Fruit fly (Drosophila melanogaster): ENCODE results near the gene PolZ2.
A peak's percentile ranks its signal among the peaks of the same experiment; 100 is the strongest.

PolZ2 gene

DNA sequence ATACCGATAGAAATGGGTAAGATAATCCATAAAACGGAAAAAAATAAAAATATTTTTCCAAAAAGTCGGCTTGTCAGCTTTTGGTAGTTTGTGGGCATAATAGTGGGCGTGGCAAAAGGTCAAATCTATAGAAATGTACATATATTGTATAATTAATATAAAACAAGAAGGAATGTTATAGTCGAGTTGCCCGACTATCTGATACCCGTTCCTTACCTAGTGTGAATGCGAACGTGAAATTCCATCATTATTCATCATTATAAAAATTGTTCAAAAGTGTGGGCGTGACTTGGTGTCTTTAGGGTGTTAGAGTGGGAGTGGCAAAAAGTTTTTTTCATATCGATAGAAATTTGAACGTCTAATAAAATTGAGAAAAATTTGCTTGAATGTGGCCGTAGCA is 37.1 kb upstream of the PolZ2 start (continued):
- TF ChIP-seq Sin3A (optimal IDR thresholded peaks at IDR 0.05) (no peak), ash1 (GFP tag; optimal IDR thresholded peaks at IDR 0.05) (no peak), Dbx (GFP tag; IDR thresholded peaks at IDR 0.05) (no peak), corto (GFP tag; optimal IDR thresholded peaks at IDR 0.05) (no peak), CG9609 (GFP tag; optimal IDR thresholded peaks at IDR 0.05) (no peak), pfk (GFP tag; optimal IDR thresholded peaks at IDR 0.05) (no peak), BEAF-32 (GFP tag; optimal IDR thresholded peaks at IDR 0.05) (no peak), ara (GFP tag; IDR thresholded peaks at IDR 0.05) (no peak), CG9797 (GFP tag; optimal IDR thresholded peaks at IDR 0.05) (no peak), sqz (GFP tag; optimal IDR thresholded peaks at IDR 0.05) (no peak), nerfin-2 (GFP tag; IDR thresholded peaks at IDR 0.05; ENCODE audit: partially characterized antibody) (peak; percentile 61), Mes4 (GFP tag; optimal IDR thresholded peaks at IDR 0.05) (no peak), gce (GFP tag; IDR thresholded peaks at IDR 0.05) (no peak), CG17612 (GFP tag; IDR thresholded peaks at IDR 0.05) (no peak), yki (optimal IDR thresholded peaks at IDR 0.05) (no peak), CG7786 (GFP tag; optimal IDR thresholded peaks at IDR 0.05) (no peak), Hand (GFP tag; optimal IDR thresholded peaks at IDR 0.05) (no peak), Ada2b (GFP tag; IDR thresholded peaks at IDR 0.05) (no peak), dimm (GFP tag; IDR thresholded peaks at IDR 0.05) (no peak), unpg (GFP tag; optimal IDR thresholded peaks at IDR 0.05) (no peak), ac (GFP tag; optimal IDR thresholded peaks at IDR 0.05) (no peak), HLHmδ (GFP tag; optimal IDR thresholded peaks at IDR 0.05) (no peak), ato (GFP tag; IDR thresholded peaks at IDR 0.05; ENCODE audit: partially characterized antibody) (0 out of 2 replicates have a peak, but pooled peaks have one; percentile 33), CG8924 (tag; optimal IDR thresholded peaks at IDR 0.05) (no peak), tio (GFP tag; optimal IDR thresholded peaks at IDR 0.05) (no peak), Opbp (GFP tag; IDR thresholded peaks at IDR 0.05; ENCODE audit: partially characterized antibody) (peak; percentile 15; the same call in 1 of the 3 replicates), ro (GFP tag; IDR thresholded peaks at IDR 0.05) (no peak), CG9727 (GFP tag; optimal IDR thresholded peaks at IDR 0.05) (no peak), CG6765 (GFP tag; optimal IDR thresholded peaks at IDR 0.05) (no peak), CG11456 (GFP tag; IDR thresholded peaks at IDR 0.05) (no peak), Hr3 (GFP tag; optimal IDR thresholded peaks at IDR 0.05) (no peak), CG1832 (GFP tag; optimal IDR thresholded peaks at IDR 0.05) (no peak), zen2 (GFP tag; IDR thresholded peaks at IDR 0.05; ENCODE audit: partially characterized antibody) (no peak), CG15073 (GFP tag; optimal IDR thresholded peaks at IDR 0.05) (no peak), bowl (GFP tag; IDR thresholded peaks at IDR 0.05) (no peak), eve (GFP tag; optimal IDR thresholded peaks at IDR 0.05) (no peak), CG10274 (GFP tag; optimal IDR thresholded peaks at IDR 0.05) (no peak), trh (GFP tag; optimal IDR thresholded peaks at IDR 0.05) (no peak), fu2 (GFP tag; optimal IDR thresholded peaks at IDR 0.05) (no peak), tna (GFP tag; IDR thresholded peaks at IDR 0.05; ENCODE audit: partially characterized antibody) (peak; percentile 34; the same call in 1 of the 2 replicates), mirr (GFP tag; optimal IDR thresholded peaks at IDR 0.05) (no peak), CG30403 (GFP tag; optimal IDR thresholded peaks at IDR 0.05) (no peak), CG10209 (GFP tag; optimal IDR thresholded peaks at IDR 0.05) (no peak), Med (GFP tag) (peak; percentile 20), vfl (GFP tag; optimal IDR thresholded peaks at IDR 0.05) (no peak)

Data from whole organism, embryonic.